Worm (Caenorhabditis elegans) whole organism, late embryonic: ENCODE data around the gene mbf-1.

ENCODE experiments used
- ceh-2 ChIP-seq: sonication (generic microtip); optimal IDR thresholded peaks from 2 replicates; lab custom pipeline; 2016; ENCODE audit warnings: missing genotype, missing genetic modification characterization, missing compliant biosample characterization
- dve-1 ChIP-seq: sonication (generic microtip); optimal IDR thresholded peaks from 2 replicates; lab custom pipeline; 2017; ENCODE audit warnings: antibody characterized with exemption, mild to moderate bottlenecking, missing genetic modification characterization, missing compliant biosample characterization
- lim-6 ChIP-seq: sonication (generic microtip); optimal IDR thresholded peaks from 2 replicates; lab custom pipeline; 2016; ENCODE audit warnings: missing genetic modification characterization, missing compliant biosample characterization
- rnt-1 ChIP-seq: sonication (generic microtip); optimal IDR thresholded peaks from 2 replicates; lab custom pipeline; 2016; ENCODE audit warnings: missing genetic modification characterization, missing compliant biosample characterization
- tbx-7 ChIP-seq: sonication (generic microtip); optimal IDR thresholded peaks from 2 replicates; lab custom pipeline; 2016; ENCODE audit warnings: missing genotype, missing genetic modification characterization, missing compliant biosample characterization

DNA sequence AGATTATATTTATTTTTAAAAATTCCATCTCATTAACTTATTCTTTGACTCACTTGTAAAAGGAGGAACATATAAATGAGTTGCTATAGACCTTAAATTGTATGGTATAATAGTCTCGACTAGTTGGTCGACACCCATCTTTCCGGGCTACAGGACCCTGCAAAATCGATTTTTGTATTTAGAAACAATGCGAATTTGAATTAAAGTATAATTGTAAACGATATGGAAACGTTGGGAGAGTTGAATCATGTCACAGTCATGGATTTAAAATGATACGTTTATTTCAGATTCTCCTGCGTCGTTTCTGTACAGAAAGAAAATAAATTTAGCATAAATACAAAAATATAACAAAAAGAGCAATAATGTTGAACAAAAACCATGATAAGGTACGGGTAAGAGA lies 1.1 kb downstream of the mbf-1 start, which contains the start of gene catp-8:
- TF ChIP-seq rnt-1 (tag; lab: Kevin White, UChicago) (no peak), lim-6 (tag; lab: Kevin White, UChicago) (no peak), tbx-7 (tag; lab: Kevin White, UChicago) (no peak), ceh-2 (no peak), dve-1 (tag; lab: Kevin White, UChicago) (no peak)
